Fruit fly (Drosophila melanogaster) whole organism, adult: ENCODE data around the gene Lcp65Ag3.

ENCODE experiments used
- CG11617 ChIP-seq: fragments of 200-800 bp; sonication (Bioruptor generic); optimal IDR thresholded peaks from 2 replicates; lab custom pipeline; 2017; ENCODE audit warnings: mild to moderate bottlenecking, missing biosample characterization, missing genetic modification reagents, missing genetic modification characterization
- CG12768 ChIP-seq: fragments of 200-800 bp; sonication (Bioruptor generic); optimal IDR thresholded peaks from 2 replicates; lab custom pipeline; 2017; ENCODE audit warnings: missing biosample characterization, missing genetic modification characterization, mild to moderate bottlenecking, moderate library complexity, missing genetic modification reagents
- CG14711 ChIP-seq: fragments of 200-800 bp; sonication (Bioruptor generic); optimal IDR thresholded peaks from 2 replicates; lab custom pipeline; 2018; ENCODE audit warnings: missing biosample characterization, mild to moderate bottlenecking, missing genetic modification characterization, moderate library complexity
- CG1620 ChIP-seq: fragments of 200-800 bp; sonication (Bioruptor generic); optimal IDR thresholded peaks from 2 replicates; lab custom pipeline; 2016; ENCODE audit warnings: missing biosample characterization, missing genetic modification characterization
- CG33017 ChIP-seq: fragments of 200-800 bp; sonication (Bioruptor generic); optimal IDR thresholded peaks from 2 replicates; lab custom pipeline; 2018; ENCODE audit warnings: missing biosample characterization, mild to moderate bottlenecking, missing genetic modification characterization, moderate library complexity
- CG5204 ChIP-seq: fragments of 200-800 bp; sonication (Bioruptor generic); optimal IDR thresholded peaks from 2 replicates; lab custom pipeline; 2016; ENCODE audit warnings: missing biosample characterization, missing genetic modification characterization
- CG7045 ChIP-seq: fragments of 200-800 bp; sonication (Bioruptor generic); optimal IDR thresholded peaks from 2 replicates; lab custom pipeline; 2017; ENCODE audit warnings: missing biosample characterization, mild to moderate bottlenecking, missing genetic modification characterization
- CG7101 ChIP-seq: fragments of 200-800 bp; sonication (Bioruptor generic); optimal IDR thresholded peaks from 2 replicates; lab custom pipeline; 2018; ENCODE audit warnings: missing biosample characterization, mild to moderate bottlenecking, missing genetic modification characterization, moderate library complexity
- Clk ChIP-seq: fragments of 200-800 bp; sonication (Bioruptor generic); optimal IDR thresholded peaks from 2 replicates; lab custom pipeline; 2017; ENCODE audit warnings: missing biosample characterization, missing genetic modification characterization
- Crg-1 ChIP-seq: fragments of 200-800 bp; sonication (Bioruptor generic); optimal IDR thresholded peaks from 2 replicates; lab custom pipeline; 2016; ENCODE audit warnings: missing biosample characterization, missing genetic modification characterization
- Hr96 ChIP-seq: fragments of 200-800 bp; sonication (Bioruptor generic); optimal IDR thresholded peaks from 2 replicates; lab custom pipeline; 2016; ENCODE audit warnings: missing biosample characterization, missing genetic modification characterization
- Mnt ChIP-seq: fragments of 200-800 bp; sonication (Bioruptor generic); optimal IDR thresholded peaks from 2 replicates; lab custom pipeline; 2016; ENCODE audit warnings: missing biosample characterization, mild to moderate bottlenecking, missing genetic modification characterization
- bab1 ChIP-seq: fragments of 200-800 bp; sonication (Bioruptor generic); optimal IDR thresholded peaks from 3 replicates; lab custom pipeline; 2019; ENCODE audit warnings: missing biosample characterization, mild to moderate bottlenecking, missing genetic modification characterization, moderate library complexity
- cic ChIP-seq: fragments of 200-800 bp; sonication (Bioruptor generic); optimal IDR thresholded peaks from 2 replicates; lab custom pipeline; 2017; ENCODE audit warnings: missing biosample characterization, mild to moderate bottlenecking, missing genetic modification characterization, moderate library complexity
- cnc ChIP-seq, 2 experiments: fragments of >200 bp; optimal IDR thresholded peaks; 2 replicates each; lab custom pipeline; 2017
- kay ChIP-seq: fragments of 200-800 bp; sonication (Bioruptor generic); peaks from one replicate; lab custom pipeline; 2016; ENCODE audit warnings: missing biosample characterization, missing genetic modification characterization, borderline replicate concordance
- ovo ChIP-seq: fragments of 200-800 bp; sonication (Bioruptor generic); optimal IDR thresholded peaks from 2 replicates; lab custom pipeline; 2016; ENCODE audit warnings: missing biosample characterization, missing genetic modification characterization
- pad ChIP-seq: fragments of 200-800 bp; sonication (Bioruptor generic); optimal IDR thresholded peaks from 3 replicates; lab custom pipeline; 2017; ENCODE audit warnings: missing biosample characterization, missing genetic modification characterization, mild to moderate bottlenecking, moderate library complexity, missing genetic modification reagents
- tj ChIP-seq: fragments of 200-800 bp; sonication (Bioruptor generic); optimal IDR thresholded peaks from 3 replicates; lab custom pipeline; 2017; ENCODE audit warnings: missing biosample characterization, mild to moderate bottlenecking, missing genetic modification characterization, moderate library complexity
- toe ChIP-seq: fragments of 200-800 bp; sonication (Bioruptor generic); optimal IDR thresholded peaks from 2 replicates; lab custom pipeline; 2016; ENCODE audit warnings: missing biosample characterization, missing genetic modification characterization

Lcp65Ag3 gene

dm6 chr3L:6097270-6097669 lies 33.5 kb downstream of the Lcp65Ag3 start, which contains the start of gene Ets65A:
TSS of gene Ets65A (plus strand) at chr3L:6097617.
- TF ChIP-seq CG14711 (tag; lab: Kevin White, UChicago) (no peak), cic (GFP tag; lab: Kevin White, UChicago) (no peak), pad (GFP tag; lab: Kevin White, UChicago) (no peak)

DNA sequence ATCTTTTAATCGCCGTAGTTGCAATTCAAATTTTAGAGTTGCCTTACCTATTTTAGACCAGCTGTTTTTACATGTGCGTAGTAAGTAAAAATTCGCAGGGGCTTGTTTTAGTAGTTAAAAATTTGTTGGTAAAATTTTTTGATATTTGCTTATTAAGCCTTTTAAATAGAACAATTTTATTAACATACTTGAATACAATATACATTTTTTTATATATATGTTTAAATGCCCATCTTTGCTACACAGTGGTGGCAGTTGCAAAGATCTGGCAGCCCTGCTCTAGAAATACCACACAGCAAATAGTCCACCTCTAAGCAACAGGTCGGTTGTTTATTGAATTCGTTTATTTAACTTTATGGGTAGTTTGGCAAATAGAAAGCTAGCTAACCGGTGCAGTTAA lies 36.1 kb downstream of the Lcp65Ag3 start, which contains the start of the genes CG10467 and loj:
Gene CG10467, minus strand, starts transcription at position 51 of the 400 bp plus-strand sequence.
Gene loj, plus strand, starts transcription at position 291 of the 400 bp plus-strand sequence.
- TF ChIP-seq pad (GFP tag; lab: Kevin White, UChicago) = peak; percentile 78
- TF ChIP-seq Hr96 (GFP tag; lab: Kevin White, UChicago) = peak; percentile 75
- TF ChIP-seq CG14711 (tag; lab: Kevin White, UChicago) = peak; percentile 94
- peak; percentile 62 for TF ChIP-seq Mnt
- TF ChIP-seq tj (GFP tag; lab: Kevin White, UChicago) = peak; percentile 69
- TF ChIP-seq CG12768 (GFP tag; lab: Kevin White, UChicago) = peak; percentile 91
- peak; percentile 88 for TF ChIP-seq CG1620
- no peak for TF ChIP-seq cnc (optimal IDR thresholded peaks at IDR 0.05; lab: Kevin White, UChicago)
- peak; percentile 77 for TF ChIP-seq Crg-1 (GFP tag; lab: Kevin White, UChicago)
- TF ChIP-seq toe (GFP tag; lab: Kevin White, UChicago) = peak; percentile 84
- peak; percentile 87 for TF ChIP-seq CG11617 (GFP tag; lab: Kevin White, UChicago)
- TF ChIP-seq Clk (GFP tag; lab: Kevin White, UChicago) = peak; percentile 81
- peak; percentile 88 for TF ChIP-seq CG5204 (GFP tag; lab: Kevin White, UChicago)
- TF ChIP-seq bab1 (GFP tag; lab: Kevin White, UChicago) = peak; percentile 88
- peak; percentile 93 for TF ChIP-seq CG7045
- TF ChIP-seq cic (GFP tag; lab: Kevin White, UChicago) = peak; percentile 31
- peak; percentile 88 for TF ChIP-seq CG33017 (tag; lab: Kevin White, UChicago)
- TF ChIP-seq ovo (GFP tag; lab: Kevin White, UChicago) = peak; percentile 86
- no peak for TF ChIP-seq kay (GFP tag; lab: Kevin White, UChicago)
- peak; percentile 92 for TF ChIP-seq CG7101

dm6 chr3L:6093213-6093612 lies 37.6 kb downstream of the Lcp65Ag3 start, which contains the start of gene CG10469:
TSS of gene CG10469 (minus strand) at chr3L:6093313.
- no peak for TF ChIP-seq Clk (GFP tag; lab: Kevin White, UChicago)
- no peak for TF ChIP-seq cic (GFP tag; lab: Kevin White, UChicago)
- no peak for TF ChIP-seq Crg-1 (GFP tag; lab: Kevin White, UChicago)
- TF ChIP-seq CG11617 (GFP tag; lab: Kevin White, UChicago) = no peak
- TF ChIP-seq Mnt = no peak
- TF ChIP-seq bab1 (GFP tag; lab: Kevin White, UChicago) = no peak
- TF ChIP-seq CG14711 (tag; lab: Kevin White, UChicago) = no peak
- TF ChIP-seq cnc (optimal IDR thresholded peaks at IDR 0.05; lab: Kevin White, UChicago) = no peak
- TF ChIP-seq pad (GFP tag; lab: Kevin White, UChicago) = no peak
- no peak for TF ChIP-seq ovo (GFP tag; lab: Kevin White, UChicago)
- TF ChIP-seq CG33017 (tag; lab: Kevin White, UChicago) = no peak

dm6 chr3L:6085988-6086387 lies 44.8 kb downstream of the Lcp65Ag3 start:
- no peak for TF ChIP-seq CG7101
- TF ChIP-seq CG1620 = no peak
- TF ChIP-seq cnc (optimal IDR thresholded peaks at IDR 0.05; lab: Kevin White, UChicago) = no peak
- TF ChIP-seq bab1 (GFP tag; lab: Kevin White, UChicago) = no peak
- TF ChIP-seq pad (GFP tag; lab: Kevin White, UChicago) = no peak
- no peak for TF ChIP-seq ovo (GFP tag; lab: Kevin White, UChicago)
- no peak for TF ChIP-seq cic (GFP tag; lab: Kevin White, UChicago)
- TF ChIP-seq CG14711 (tag; lab: Kevin White, UChicago) = no peak
- no peak for TF ChIP-seq Hr96 (GFP tag; lab: Kevin White, UChicago)
- no peak for TF ChIP-seq toe (GFP tag; lab: Kevin White, UChicago)
- no peak for TF ChIP-seq CG33017 (tag; lab: Kevin White, UChicago)
- TF ChIP-seq Crg-1 (GFP tag; lab: Kevin White, UChicago) = no peak
- TF ChIP-seq CG7045 = no peak
- TF ChIP-seq CG12768 (GFP tag; lab: Kevin White, UChicago) = no peak
- no peak for TF ChIP-seq kay (GFP tag; lab: Kevin White, UChicago)
- no peak for TF ChIP-seq Mnt
- no peak for TF ChIP-seq CG5204 (GFP tag; lab: Kevin White, UChicago)
- TF ChIP-seq CG11617 (GFP tag; lab: Kevin White, UChicago) = no peak

dm6 chr3L:6085157-6085556 lies 45.6 kb downstream of the Lcp65Ag3 start:
- TF ChIP-seq tj (GFP tag; lab: Kevin White, UChicago) = no peak
- no peak for TF ChIP-seq CG14711 (tag; lab: Kevin White, UChicago)
- TF ChIP-seq ovo (GFP tag; lab: Kevin White, UChicago) = no peak
- no peak for TF ChIP-seq cnc (optimal IDR thresholded peaks at IDR 0.05; lab: Kevin White, UChicago)
- TF ChIP-seq CG7101 = no peak
- no peak for TF ChIP-seq bab1 (GFP tag; lab: Kevin White, UChicago)
- TF ChIP-seq CG1620 = no peak
- TF ChIP-seq toe (GFP tag; lab: Kevin White, UChicago) = no peak
- no peak for TF ChIP-seq kay (GFP tag; lab: Kevin White, UChicago)
- no peak for TF ChIP-seq cic (GFP tag; lab: Kevin White, UChicago)
- TF ChIP-seq Crg-1 (GFP tag; lab: Kevin White, UChicago) = no peak

DNA sequence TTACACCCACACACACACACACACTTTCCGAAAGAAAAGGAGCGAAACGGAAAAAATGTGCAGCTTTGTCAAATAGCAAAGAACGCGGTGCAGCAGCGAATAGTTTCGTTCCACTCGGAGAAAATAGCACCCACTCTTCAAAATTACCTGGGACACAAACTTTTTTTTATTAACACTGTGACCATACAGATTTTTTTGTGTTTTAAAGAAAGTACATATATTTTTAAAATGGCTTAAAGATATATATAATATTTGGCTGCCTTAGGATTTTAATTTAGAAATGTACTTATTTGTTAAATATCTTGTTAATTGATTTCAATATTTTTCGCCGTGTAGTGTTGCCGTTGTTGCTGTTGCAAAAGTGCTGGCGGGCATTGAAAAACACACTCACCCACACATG lies 46.3 kb downstream of the Lcp65Ag3 start:
- TF ChIP-seq CG5204 (GFP tag; lab: Kevin White, UChicago) = peak; percentile 19
- TF ChIP-seq cnc (optimal IDR thresholded peaks at IDR 0.05; lab: Kevin White, UChicago) = no peak
